Worm (Caenorhabditis elegans): Measurements from ENCODE around the gene cnc-5.

DNA sequence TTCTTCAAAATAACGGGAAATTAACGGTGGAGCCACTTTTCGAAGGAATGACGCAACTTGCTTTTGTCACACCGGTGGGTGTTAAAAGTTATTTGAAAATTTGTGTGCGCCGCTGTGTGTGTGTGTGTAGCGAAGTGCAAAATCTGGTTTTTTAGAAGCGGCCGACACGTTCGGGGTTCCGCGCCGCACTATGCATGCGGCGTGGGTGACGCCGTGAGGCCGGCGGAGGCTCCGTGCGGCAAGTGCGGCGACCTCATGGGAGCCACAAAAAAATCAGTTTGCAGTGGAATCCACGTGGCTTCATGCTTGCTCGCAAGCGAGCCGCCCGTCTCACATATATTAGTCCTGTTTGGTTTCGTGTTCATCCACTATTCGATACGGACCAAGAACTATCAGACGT lies 10.1 kb downstream of the cnc-5 start:
- TF ChIP-seq ztf-26 (tag; optimal IDR thresholded peaks at IDR 0.05) (no peak), tbx-9 (tag; optimal IDR thresholded peaks at IDR 0.05; ENCODE audit: borderline replicate concordance) (no peak), unc-62 (GFP tag; optimal IDR thresholded peaks at IDR 0.05) (no peak), snpc-4 (GFP tag; optimal IDR thresholded peaks at IDR 0.05) (peak; percentile 29), snpc-4 (tag; optimal IDR thresholded peaks at IDR 0.05) (peak in 3 of 4 experiments; percentile 71 to 94 (median 91)), hsf-1 (GFP tag; IDR thresholded peaks at IDR 0.05) (no peak), madf-3 (GFP tag; IDR thresholded peaks at IDR 0.05) (no peak), T07F8.4 (tag; optimal IDR thresholded peaks at IDR 0.05) (no peak), lin-35 (GFP tag; optimal IDR thresholded peaks at IDR 0.05) (no peak), F57A8.1 (GFP tag; optimal IDR thresholded peaks at IDR 0.05) (no peak), snpc-1.3 (tag; optimal IDR thresholded peaks at IDR 0.05; ENCODE audit: insufficient read depth) (no peak), mxl-1 (tag; optimal IDR thresholded peaks at IDR 0.05) (no peak), madf-6 (GFP tag; IDR thresholded peaks at IDR 0.05) (no peak)

All from whole organism, young adult.